Worm (Caenorhabditis elegans) whole organism, mixed stage, embryonic: ENCODE results near the gene moc-5.

Experiments used
- blmp-1 ChIP-seq: fragments of 150-350 bp; optimal IDR thresholded peaks from 2 replicates; lab custom pipeline; 2014; ENCODE audit warnings: missing biosample characterization, missing genetic modification characterization
- ces-1 ChIP-seq: fragments of 150-350 bp; optimal IDR thresholded peaks from 2 replicates; lab custom pipeline; 2014; ENCODE audit warnings: missing biosample characterization, missing genetic modification reagents, missing genetic modification characterization
- hlh-1 ChIP-seq: fragments of 150-350 bp; optimal IDR thresholded peaks from 2 replicates; lab custom pipeline; 2014; ENCODE audit warnings: missing biosample characterization, missing genetic modification reagents, missing genetic modification characterization
- lsy-2 ChIP-seq: fragments of 150-350 bp; optimal IDR thresholded peaks from 2 replicates; lab custom pipeline; 2014; ENCODE audit warnings: missing biosample characterization, missing genetic modification characterization
- nhr-237 ChIP-seq: fragments of 150-350 bp; optimal IDR thresholded peaks from 2 replicates; lab custom pipeline; 2014; ENCODE audit warnings: missing biosample characterization, missing genetic modification characterization
- nhr-76 ChIP-seq: sonication (generic microtip); optimal IDR thresholded peaks from 2 replicates; lab custom pipeline; 2017; ENCODE audit warnings: missing biosample characterization, missing genetic modification characterization
- snpc-4 ChIP-seq: fragments of 150-350 bp; optimal IDR thresholded peaks from 2 replicates; lab custom pipeline; 2014; ENCODE audit warnings: missing biosample characterization, missing genetic modification characterization
- sptf-1 ChIP-seq: sonication (generic microtip); optimal IDR thresholded peaks from 2 replicates; lab custom pipeline; 2017; ENCODE audit warnings: mild to moderate bottlenecking, missing genetic modification characterization, moderate library complexity, missing compliant biosample characterization
- unc-39 ChIP-seq: fragments of 150-350 bp; optimal IDR thresholded peaks from 2 replicates; lab custom pipeline; 2014; ENCODE audit warnings: missing biosample characterization, missing genetic modification characterization
- zip-8 ChIP-seq: fragments of 150-350 bp; optimal IDR thresholded peaks from 2 replicates; lab custom pipeline; 2014; ENCODE audit warnings: missing biosample characterization, missing genetic modification characterization

ce11 chrX:9547264-9547751 is 18.5 kb downstream of the moc-5 start:
- TF ChIP-seq blmp-1 (no peak), lsy-2 (tag; lab: Kevin White, UChicago) (no peak), nhr-237 (tag; lab: Kevin White, UChicago) (no peak), hlh-1 (tag; lab: Kevin White, UChicago) (no peak), zip-8 (no peak), sptf-1 (tag; lab: Kevin White, UChicago) (no peak), nhr-76 (tag; lab: Kevin White, UChicago) (no peak), ces-1 (GFP tag; lab: Kevin White, UChicago) (no peak), snpc-4 (tag; lab: Kevin White, UChicago) (no peak), unc-39 (tag; lab: Kevin White, UChicago) (no peak)
